Fruit fly (Drosophila melanogaster): ENCODE data around the gene btsz.

dm6 chr3R:14754360-14754759, 120.9 kb downstream of the btsz start, which contains the start of gene CG7362:
- TF ChIP-seq Hr39 (GFP tag; optimal IDR thresholded peaks at IDR 0.05): no peak
- no peak for TF ChIP-seq CG15336 (GFP tag; IDR thresholded peaks at IDR 0.05)
- TF ChIP-seq Lpt (GFP tag; optimal IDR thresholded peaks at IDR 0.05): no peak
- no peak for TF ChIP-seq Sox102F (GFP tag; optimal IDR thresholded peaks at IDR 0.05)
- no peak for TF ChIP-seq CG32006 (GFP tag; optimal IDR thresholded peaks at IDR 0.05)
- no peak for TF ChIP-seq fd59A (GFP tag; optimal IDR thresholded peaks at IDR 0.05)

Measured in whole organism, prepupa.